Worm (Caenorhabditis elegans) whole organism, L2 larva: ENCODE results near the gene F38E11.6.

Source experiments
- C34F6.9 ChIP-seq: fragments of 150-350 bp; optimal IDR thresholded peaks from 2 replicates; lab custom pipeline; 2014; ENCODE audit warnings: missing biosample characterization, missing genetic modification characterization
- F13H6.1 ChIP-seq: sonication (generic microtip); optimal IDR thresholded peaks from 2 replicates; lab custom pipeline; 2016; ENCODE audit warnings: missing genetic modification characterization, missing compliant biosample characterization
- R02D3.7 ChIP-seq: fragments of 150-350 bp; optimal IDR thresholded peaks from 2 replicates; lab custom pipeline; 2014; ENCODE audit warnings: missing biosample characterization, missing genetic modification characterization
- Y55F3AM.14 ChIP-seq: fragments of 200-800 bp; sonication (Bioruptor generic); optimal IDR thresholded peaks from 2 replicates; lab custom pipeline; 2018; ENCODE audit warnings: mild to moderate bottlenecking, missing genetic modification characterization, missing compliant biosample characterization
- ZK546.5 ChIP-seq: sonication (generic microtip); optimal IDR thresholded peaks from 2 replicates; lab custom pipeline; 2017; ENCODE audit warnings: missing biosample characterization, missing genetic modification characterization
- alr-1 ChIP-seq: fragments of 150-350 bp; optimal IDR thresholded peaks from 2 replicates; lab custom pipeline; 2014; ENCODE audit warnings: missing biosample characterization, missing genetic modification characterization
- aly-2 ChIP-seq: fragments of 150-350 bp; optimal IDR thresholded peaks from 2 replicates; lab custom pipeline; 2014; ENCODE audit warnings: missing biosample characterization, missing genetic modification characterization
- ama-1 ChIP-seq: fragments of 150-350 bp; optimal IDR thresholded peaks from 2 replicates; lab custom pipeline; 2018; ENCODE audit warnings: inconsistent platforms
- blmp-1 ChIP-seq: sonication (generic microtip); optimal IDR thresholded peaks from 2 replicates; lab custom pipeline; 2017; ENCODE audit warnings: missing genetic modification characterization, mild to moderate bottlenecking, missing compliant biosample characterization, antibody characterized with exemption, moderate library complexity; ENCODE audit not compliant: insufficient read depth
- ceh-16 ChIP-seq: fragments of 150-350 bp; optimal IDR thresholded peaks from 2 replicates; lab custom pipeline; 2014; ENCODE audit warnings: missing biosample characterization, missing genetic modification characterization
- ceh-82 ChIP-seq: fragments of 150-350 bp; optimal IDR thresholded peaks from 2 replicates; lab custom pipeline; 2014; ENCODE audit warnings: missing biosample characterization, missing genetic modification characterization
- crh-2 ChIP-seq: sonication (generic microtip); optimal IDR thresholded peaks from 2 replicates; lab custom pipeline; 2017; ENCODE audit warnings: missing biosample characterization, missing genetic modification characterization
- dmd-4 ChIP-seq: sonication (generic microtip); optimal IDR thresholded peaks from 2 replicates; lab custom pipeline; 2017; ENCODE audit warnings: missing biosample characterization, missing genetic modification characterization
- egl-27 ChIP-seq: sonication (generic microtip); optimal IDR thresholded peaks from 3 replicates; lab custom pipeline; 2017; ENCODE audit warnings: missing biosample characterization, missing genetic modification reagents, missing genetic modification characterization
- elt-1 ChIP-seq: fragments of 150-350 bp; optimal IDR thresholded peaks from 2 replicates; lab custom pipeline; 2014; ENCODE audit warnings: missing biosample characterization, missing genetic modification characterization
- elt-3 ChIP-seq: sonication (generic microtip); optimal IDR thresholded peaks from 2 replicates; lab custom pipeline; 2017; ENCODE audit warnings: missing biosample characterization, missing genetic modification characterization
- fos-1 ChIP-seq: fragments of 150-350 bp; optimal IDR thresholded peaks from 2 replicates; lab custom pipeline; 2014; ENCODE audit warnings: missing biosample characterization, missing genetic modification characterization
- gmeb-1 ChIP-seq: fragments of 150-350 bp; optimal IDR thresholded peaks from 2 replicates; lab custom pipeline; 2014; ENCODE audit warnings: missing biosample characterization, missing genetic modification characterization
- lin-11 ChIP-seq: fragments of 150-350 bp; sonication (generic microtip); optimal IDR thresholded peaks from 2 replicates; lab custom pipeline; 2014; ENCODE audit warnings: missing biosample characterization, missing genetic modification characterization, inconsistent platforms, mixed read lengths
- lin-13 ChIP-seq: fragments of 150-350 bp; optimal IDR thresholded peaks from 2 replicates; lab custom pipeline; 2014; ENCODE audit warnings: missing biosample characterization, missing genetic modification reagents, missing genetic modification characterization
- lin-39 ChIP-seq: fragments of 150-350 bp; optimal IDR thresholded peaks from 2 replicates; lab custom pipeline; 2014; ENCODE audit warnings: missing biosample characterization, missing genetic modification reagents, missing genetic modification characterization
- lsy-2 ChIP-seq, 2 experiments: fragments of 150-350 bp in 1 of 2; sonication (generic microtip) in 1 of 2; optimal IDR thresholded peaks; 2 replicates each; lab custom pipeline; 2014 to 2017; ENCODE audit warnings: missing biosample characterization in 2 of 2, missing genetic modification characterization in 2 of 2
- mab-5 ChIP-seq: fragments of 150-350 bp; optimal IDR thresholded peaks from 2 replicates; lab custom pipeline; 2014; ENCODE audit warnings: missing biosample characterization, missing genetic modification characterization
- mbf-1 ChIP-seq: sonication (generic microtip); optimal IDR thresholded peaks from 2 replicates; lab custom pipeline; 2017; ENCODE audit warnings: missing biosample characterization, missing genetic modification characterization
- mdl-1 ChIP-seq, 2 experiments: fragments of 150-350 bp in 1 of 2; sonication (generic microtip) in 1 of 2; optimal IDR thresholded peaks; 2 replicates each; lab custom pipeline; 2017; ENCODE audit warnings: missing biosample characterization in 2 of 2, missing genetic modification characterization in 2 of 2
- nhr-10 ChIP-seq: sonication (generic microtip); optimal IDR thresholded peaks from 2 replicates; lab custom pipeline; 2017; ENCODE audit warnings: missing biosample characterization, missing genetic modification characterization
- nhr-11 ChIP-seq: fragments of 150-350 bp; optimal IDR thresholded peaks from 2 replicates; lab custom pipeline; 2014; ENCODE audit warnings: missing biosample characterization, missing genetic modification characterization
- nhr-12 ChIP-seq: fragments of 150-350 bp; optimal IDR thresholded peaks from 2 replicates; lab custom pipeline; 2014; ENCODE audit warnings: missing biosample characterization, missing genetic modification characterization
- nhr-129 ChIP-seq: fragments of 150-350 bp; optimal IDR thresholded peaks from 2 replicates; lab custom pipeline; 2014; ENCODE audit warnings: missing biosample characterization, missing genetic modification characterization
- nhr-21 ChIP-seq: fragments of 150-350 bp; optimal IDR thresholded peaks from 2 replicates; lab custom pipeline; 2014; ENCODE audit warnings: missing biosample characterization, missing genetic modification characterization
- nhr-23 ChIP-seq: fragments of 150-350 bp; optimal IDR thresholded peaks from 2 replicates; lab custom pipeline; 2014; ENCODE audit warnings: missing biosample characterization, missing genetic modification reagents, missing genetic modification characterization
- nhr-237 ChIP-seq: fragments of 150-350 bp; optimal IDR thresholded peaks from 2 replicates; lab custom pipeline; 2014; ENCODE audit warnings: missing biosample characterization, missing genetic modification characterization
- nhr-25 ChIP-seq: fragments of 150-350 bp; sonication (generic microtip); optimal IDR thresholded peaks from 3 replicates; lab custom pipeline; 2014; ENCODE audit warnings: missing biosample characterization, missing genetic modification characterization
- nhr-6 ChIP-seq: fragments of 150-350 bp; optimal IDR thresholded peaks from 2 replicates; lab custom pipeline; 2014; ENCODE audit warnings: missing biosample characterization, missing genetic modification characterization
- nhr-77 ChIP-seq: fragments of 150-350 bp; optimal IDR thresholded peaks from 2 replicates; lab custom pipeline; 2014; ENCODE audit warnings: missing biosample characterization, missing genetic modification characterization
- peb-1 ChIP-seq: fragments of 150-350 bp; optimal IDR thresholded peaks from 2 replicates; lab custom pipeline; 2014; ENCODE audit warnings: missing biosample characterization, missing genetic modification characterization
- sem-4 ChIP-seq: fragments of 150-350 bp; optimal IDR thresholded peaks from 2 replicates; lab custom pipeline; 2014; ENCODE audit warnings: missing biosample characterization, missing genetic modification reagents, missing genetic modification characterization
- skn-1 ChIP-seq: sonication (generic microtip); optimal IDR thresholded peaks from 2 replicates; lab custom pipeline; 2017; ENCODE audit warnings: missing biosample characterization, missing genetic modification characterization
- sma-3 ChIP-seq: sonication (generic microtip); optimal IDR thresholded peaks from 2 replicates; lab custom pipeline; 2016; ENCODE audit warnings: missing genetic modification reagents, missing genetic modification characterization, missing compliant biosample characterization
- sma-9 ChIP-seq, 2 experiments: fragments of 150-350 bp in 1 of 2; sonication (generic microtip) in 1 of 2; optimal IDR thresholded peaks; 2 replicates each; lab custom pipeline; 2014 to 2016; ENCODE audit warnings: missing genetic modification characterization in 2 of 2, mild to moderate bottlenecking in 1 of 2, missing biosample characterization in 1 of 2, missing compliant biosample characterization in 1 of 2, missing genetic modification reagents in 1 of 2, moderate library complexity in 1 of 2
- snpc-4 ChIP-seq: fragments of 150-350 bp; optimal IDR thresholded peaks from 2 replicates; lab custom pipeline; 2014; ENCODE audit warnings: missing biosample characterization, missing genetic modification characterization
- unc-39 ChIP-seq: fragments of 150-350 bp; optimal IDR thresholded peaks from 2 replicates; lab custom pipeline; 2014; ENCODE audit warnings: missing biosample characterization, missing genetic modification characterization
- unc-55 ChIP-seq: fragments of 150-350 bp; sonication (generic microtip); optimal IDR thresholded peaks from 3 replicates; lab custom pipeline; 2014; ENCODE audit warnings: missing biosample characterization, missing genetic modification reagents, missing genetic modification characterization
- unc-62 ChIP-seq: fragments of 150-350 bp; optimal IDR thresholded peaks from 2 replicates; lab custom pipeline; 2014; ENCODE audit warnings: missing biosample characterization, missing genetic modification reagents, missing genetic modification characterization
- zag-1 ChIP-seq: fragments of 150-350 bp; optimal IDR thresholded peaks from 2 replicates; lab custom pipeline; 2014; ENCODE audit warnings: missing biosample characterization, missing genetic modification characterization
- ztf-1 ChIP-seq: fragments of 200-800 bp; sonication (Bioruptor generic); conservative IDR thresholded peaks from 2 replicates; pipeline ENCODE4 v1.3.6; 2022; ENCODE audit warnings: missing genetic modification characterization, missing compliant biosample characterization
- ztf-11 ChIP-seq: sonication (generic microtip); optimal IDR thresholded peaks from 2 replicates; lab custom pipeline; 2017; ENCODE audit warnings: missing biosample characterization, missing genetic modification characterization
- ztf-4 ChIP-seq: fragments of 150-350 bp; optimal IDR thresholded peaks from 2 replicates; lab custom pipeline; 2014; ENCODE audit warnings: missing biosample characterization, missing genetic modification characterization

Gene F38E11.6

ce11 chrIV:9467418-9467817 lies at the start of gene F38E11.6:
F38E11.6 (minus strand) TSS chrIV:9467518.
- TF ChIP-seq unc-39 (tag; lab: Kevin White, UChicago) = no peak
- no peak for TF ChIP-seq sma-9 (GFP tag; optimal IDR thresholded peaks at IDR 0.05; lab: Kevin White, UChicago)
- TF ChIP-seq sma-9 (tag; optimal IDR thresholded peaks at IDR 0.05; lab: Kevin White, UChicago) = no peak
- no peak for TF ChIP-seq ceh-16 (tag; lab: Kevin White, UChicago)
- no peak for TF ChIP-seq ceh-82 (tag; lab: Kevin White, UChicago)
- no peak for TF ChIP-seq ztf-11 (tag; lab: Kevin White, UChicago)
- no peak for TF ChIP-seq snpc-4 (tag; lab: Kevin White, UChicago)
- TF ChIP-seq skn-1 (tag; lab: Kevin White, UChicago) = no peak
- TF ChIP-seq F13H6.1 = no peak
- TF ChIP-seq nhr-10 = no peak
- TF ChIP-seq nhr-129 (tag; lab: Kevin White, UChicago) = no peak
- no peak for TF ChIP-seq lin-13 (GFP tag; lab: Kevin White, UChicago)
- TF ChIP-seq nhr-25 = no peak
- no peak for TF ChIP-seq sma-3 (GFP tag; lab: Kevin White, UChicago)
- no peak for TF ChIP-seq nhr-6 (tag; lab: Kevin White, UChicago)
- TF ChIP-seq Y55F3AM.14 (GFP tag; lab: Kevin White, UChicago) = no peak
- no peak for TF ChIP-seq alr-1
- no peak for TF ChIP-seq elt-1
- TF ChIP-seq, all 48 proteins: peak for 0

DNA sequence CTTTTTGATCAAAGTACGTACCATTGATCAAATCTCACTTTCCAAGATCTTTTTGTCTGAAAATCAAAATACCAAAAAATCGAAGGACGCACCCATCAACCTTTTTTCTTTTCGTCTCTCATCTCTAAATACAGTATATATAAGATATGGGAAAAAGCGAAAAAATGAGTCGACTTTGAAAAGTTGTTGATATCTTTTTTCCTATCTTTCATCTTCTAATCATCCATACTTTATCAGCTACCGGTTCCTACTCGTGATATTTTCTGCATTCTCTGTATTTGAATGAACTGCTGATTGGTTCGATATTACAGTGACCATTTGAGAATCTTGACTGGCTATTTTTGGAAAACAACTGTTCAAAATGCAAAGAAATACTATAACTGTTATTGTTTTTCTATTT lies 49.5 kb upstream of the F38E11.6 start, which contains the start of gene C33A12.19:
Gene C33A12.19, plus strand, starts transcription at position 169 of the 400 bp plus-strand sequence.
- TF ChIP-seq sma-9 (GFP tag; optimal IDR thresholded peaks at IDR 0.05; lab: Kevin White, UChicago) (peak; percentile 66), sma-9 (tag; optimal IDR thresholded peaks at IDR 0.05; lab: Kevin White, UChicago) (no peak), skn-1 (tag; lab: Kevin White, UChicago) (no peak), zag-1 (tag; lab: Kevin White, UChicago) (no peak), ztf-11 (tag; lab: Kevin White, UChicago) (no peak), C34F6.9 (no peak), mab-5 (tag; lab: Kevin White, UChicago) (no peak), aly-2 (tag; lab: Kevin White, UChicago) (no peak), ztf-4 (tag; lab: Kevin White, UChicago) (no peak), nhr-23 (tag; lab: Kevin White, UChicago) (no peak), R02D3.7 (tag; lab: Kevin White, UChicago) (no peak), snpc-4 (tag; lab: Kevin White, UChicago) (no peak), nhr-6 (tag; lab: Kevin White, UChicago) (no peak), nhr-21 (peak; percentile 40), lin-39 (tag; lab: Kevin White, UChicago) (no peak), elt-3 (tag; lab: Kevin White, UChicago) (no peak), peb-1 (tag; lab: Kevin White, UChicago) (no peak), lsy-2 (tag; optimal IDR thresholded peaks at IDR 0.05; lab: Kevin White, UChicago) (peak in 1 of 2 experiments; percentile 32), nhr-11 (tag; lab: Kevin White, UChicago) (no peak), nhr-25 (peak; percentile 28), nhr-237 (tag; lab: Kevin White, UChicago) (no peak), gmeb-1 (tag; lab: Kevin White, UChicago) (peak; percentile 44), fos-1 (tag; lab: Kevin White, UChicago) (peak; percentile 30), unc-55 (GFP tag; lab: Kevin White, UChicago) (no peak), unc-39 (tag; lab: Kevin White, UChicago) (no peak), lin-11 (tag; lab: Kevin White, UChicago) (no peak), ztf-1 (GFP tag; lab: Robert Waterston, UW) (no peak), blmp-1 (tag; lab: Kevin White, UChicago) (peak; percentile 59), mbf-1 (tag; lab: Kevin White, UChicago) (no peak), Y55F3AM.14 (GFP tag; lab: Kevin White, UChicago) (no peak), nhr-77 (no peak), alr-1 (no peak), crh-2 (tag; lab: Kevin White, UChicago) (no peak), mdl-1 (tag; optimal IDR thresholded peaks at IDR 0.05; lab: Kevin White, UChicago) (no peak), ceh-16 (tag; lab: Kevin White, UChicago) (no peak), ama-1 (lab: Kevin White, UChicago) (no peak), egl-27 (tag; lab: Kevin White, UChicago) (no peak), nhr-10 (no peak), nhr-12 (no peak), F13H6.1 (no peak), sem-4 (tag; lab: Kevin White, UChicago) (no peak), sma-3 (GFP tag; lab: Kevin White, UChicago) (peak; percentile 53), ZK546.5 (tag; lab: Kevin White, UChicago) (no peak), ceh-82 (tag; lab: Kevin White, UChicago) (no peak), unc-62 (no peak), elt-1 (no peak), dmd-4 (no peak), nhr-129 (tag; lab: Kevin White, UChicago) (peak; percentile 19), lin-13 (GFP tag; lab: Kevin White, UChicago) (no peak)
- TF ChIP-seq, all 48 proteins: peak for 9
